Worm (Caenorhabditis elegans) whole organism, L3 larva: Measurements from ENCODE around the gene sdz-26.
"Not testable (repeated sequence)": the region's sequence is repeated elsewhere in the genome, so short reads cannot be mapped to it uniquely, and the experiment has no call there.

Experiments used
- R02D3.7 ChIP-seq: fragments of 150-350 bp; optimal IDR thresholded peaks from 2 replicates; lab custom pipeline; 2014; ENCODE audit warnings: missing biosample characterization, missing genetic modification characterization
- ZK546.5 ChIP-seq: sonication (generic microtip); optimal IDR thresholded peaks from 2 replicates; lab custom pipeline; 2017; ENCODE audit warnings: missing biosample characterization, missing genetic modification characterization
- aly-2 ChIP-seq: fragments of 150-350 bp; optimal IDR thresholded peaks from 2 replicates; lab custom pipeline; 2014; ENCODE audit warnings: missing biosample characterization, missing genetic modification characterization
- ama-1 ChIP-seq: fragments of 150-350 bp; optimal IDR thresholded peaks from 2 replicates; lab custom pipeline; 2018
- ceh-16 ChIP-seq: sonication (generic microtip); optimal IDR thresholded peaks from 2 replicates; lab custom pipeline; 2017; ENCODE audit warnings: missing biosample characterization, missing genetic modification characterization
- ceh-28 ChIP-seq: fragments of 150-350 bp; optimal IDR thresholded peaks from 2 replicates; lab custom pipeline; 2014; ENCODE audit warnings: missing biosample characterization, missing genetic modification reagents, missing genetic modification characterization
- daf-12 ChIP-seq: fragments of 150-350 bp; optimal IDR thresholded peaks from 2 replicates; lab custom pipeline; 2014; ENCODE audit warnings: missing biosample characterization, missing genetic modification reagents, missing genetic modification characterization
- egl-27 ChIP-seq: sonication (generic microtip); optimal IDR thresholded peaks from 4 replicates; lab custom pipeline; 2017; ENCODE audit warnings: missing biosample characterization, missing genetic modification reagents, missing genetic modification characterization
- egl-5 ChIP-seq: fragments of 150-350 bp; optimal IDR thresholded peaks from 2 replicates; lab custom pipeline; 2017; ENCODE audit warnings: missing biosample characterization, missing genetic modification reagents, missing genetic modification characterization, inconsistent platforms
- elt-2 ChIP-seq: sonication (generic microtip); optimal IDR thresholded peaks from 2 replicates; lab custom pipeline; 2016; ENCODE audit warnings: missing genetic modification reagents, mild to moderate bottlenecking, missing genetic modification characterization, missing compliant biosample characterization
- elt-3 ChIP-seq, 3 experiments: fragments of 150-350 bp in 1 of 3; sonication (generic microtip) in 2 of 3; optimal IDR thresholded peaks; 2 replicates in 2 of 3; 4 replicates in 1 of 3; lab custom pipeline; 2014 to 2017; ENCODE audit warnings: missing biosample characterization in 3 of 3, missing genetic modification characterization in 3 of 3
- fkh-10 ChIP-seq: sonication (generic microtip); optimal IDR thresholded peaks from 2 replicates; lab custom pipeline; 2017; ENCODE audit warnings: missing biosample characterization, missing genetic modification reagents, missing genetic modification characterization
- fkh-2 ChIP-seq: fragments of 150-350 bp; optimal IDR thresholded peaks from 2 replicates; lab custom pipeline; 2014; ENCODE audit warnings: missing biosample characterization, missing genetic modification reagents, missing genetic modification characterization
- fos-1 ChIP-seq: fragments of 150-350 bp; optimal IDR thresholded peaks from 2 replicates; lab custom pipeline; 2014; ENCODE audit warnings: missing biosample characterization, missing genetic modification characterization
- hmg-11 ChIP-seq: sonication (generic microtip); optimal IDR thresholded peaks from 2 replicates; lab custom pipeline; 2016; ENCODE audit warnings: missing genetic modification characterization, missing compliant biosample characterization
- jun-1 ChIP-seq: fragments of 150-350 bp; optimal IDR thresholded peaks from 2 replicates; lab custom pipeline; 2014; ENCODE audit warnings: missing biosample characterization, missing genetic modification reagents, missing genetic modification characterization
- lin-15B ChIP-seq: fragments of 150-350 bp; optimal IDR thresholded peaks from 2 replicates; lab custom pipeline; 2014; ENCODE audit warnings: missing biosample characterization, missing genetic modification characterization
- lin-39 ChIP-seq: fragments of 150-350 bp; optimal IDR thresholded peaks from 2 replicates; lab custom pipeline; 2018; ENCODE audit warnings: missing biosample characterization, missing genetic modification reagents, missing genetic modification characterization
- lsy-12 ChIP-seq: sonication (generic microtip); optimal IDR thresholded peaks from 2 replicates; lab custom pipeline; 2016; ENCODE audit warnings: mild to moderate bottlenecking, missing genetic modification characterization, missing compliant biosample characterization
- mdl-1 ChIP-seq: fragments of 150-350 bp; optimal IDR thresholded peaks from 2 replicates; lab custom pipeline; 2014; ENCODE audit warnings: missing biosample characterization, missing genetic modification characterization
- mml-1 ChIP-seq: fragments of 150-350 bp; sonication (generic microtip); optimal IDR thresholded peaks from 3 replicates; lab custom pipeline; 2014; ENCODE audit warnings: missing biosample characterization, missing genetic modification characterization
- nfya-1 ChIP-seq: sonication (generic microtip); optimal IDR thresholded peaks from 2 replicates; lab custom pipeline; 2017; ENCODE audit warnings: missing genetic modification characterization, mild to moderate bottlenecking, missing compliant biosample characterization, antibody characterized with exemption, moderate library complexity; ENCODE audit not compliant: insufficient read depth
- nhr-11 ChIP-seq: fragments of 150-350 bp; optimal IDR thresholded peaks from 2 replicates; lab custom pipeline; 2014; ENCODE audit warnings: missing biosample characterization, missing genetic modification characterization
- nhr-12 ChIP-seq: fragments of 150-350 bp; optimal IDR thresholded peaks from 2 replicates; lab custom pipeline; 2014; ENCODE audit warnings: missing biosample characterization, missing genetic modification characterization
- nhr-23 ChIP-seq: fragments of 150-350 bp; optimal IDR thresholded peaks from 2 replicates; lab custom pipeline; 2014; ENCODE audit warnings: missing biosample characterization, missing genetic modification reagents, missing genetic modification characterization
- nhr-25 ChIP-seq: sonication (generic microtip); optimal IDR thresholded peaks from 2 replicates; lab custom pipeline; 2017; ENCODE audit warnings: missing biosample characterization, missing genetic modification characterization
- nhr-43 ChIP-seq: sonication (generic microtip); optimal IDR thresholded peaks from 2 replicates; lab custom pipeline; 2016; ENCODE audit warnings: mild to moderate bottlenecking, missing genetic modification characterization, missing compliant biosample characterization; ENCODE audit not compliant: poor library complexity, severe bottlenecking
- nhr-67 ChIP-seq: fragments of 150-350 bp; optimal IDR thresholded peaks from 2 replicates; lab custom pipeline; 2014; ENCODE audit warnings: missing biosample characterization, missing genetic modification characterization
- nhr-76 ChIP-seq: fragments of 150-350 bp; sonication (generic microtip); optimal IDR thresholded peaks from 5 replicates; lab custom pipeline; 2014; ENCODE audit warnings: missing biosample characterization, missing genetic modification characterization
- nhr-77 ChIP-seq: fragments of 150-350 bp; optimal IDR thresholded peaks from 2 replicates; lab custom pipeline; 2014; ENCODE audit warnings: missing biosample characterization, missing genetic modification characterization
- pha-4 ChIP-seq: fragments of 150-350 bp; optimal IDR thresholded peaks from 2 replicates; lab custom pipeline; 2014; ENCODE audit warnings: missing biosample characterization, missing genetic modification reagents, missing genetic modification characterization
- pqm-1 ChIP-seq: fragments of 150-350 bp; optimal IDR thresholded peaks from 2 replicates; lab custom pipeline; 2017; ENCODE audit warnings: missing biosample characterization, missing genetic modification characterization, inconsistent platforms
- skn-1 ChIP-seq: fragments of 150-350 bp; optimal IDR thresholded peaks from 2 replicates; lab custom pipeline; 2014; ENCODE audit warnings: missing biosample characterization, missing genetic modification characterization
- snpc-4 ChIP-seq: fragments of 150-350 bp; optimal IDR thresholded peaks from 2 replicates; lab custom pipeline; 2014; ENCODE audit warnings: missing biosample characterization, missing genetic modification characterization
- tbx-2 ChIP-seq: sonication (generic microtip); optimal IDR thresholded peaks from 2 replicates; lab custom pipeline; 2016; ENCODE audit warnings: mild to moderate bottlenecking, missing genetic modification characterization, missing compliant biosample characterization
- unc-62 ChIP-seq: fragments of 150-350 bp; sonication (generic microtip); optimal IDR thresholded peaks from 4 replicates; lab custom pipeline; 2014; ENCODE audit warnings: missing biosample characterization, missing genetic modification reagents, missing genetic modification characterization
- zag-1 ChIP-seq: fragments of 150-350 bp; optimal IDR thresholded peaks from 2 replicates; lab custom pipeline; 2014; ENCODE audit warnings: missing biosample characterization, missing genetic modification characterization
- ztf-11 ChIP-seq: fragments of 150-350 bp; optimal IDR thresholded peaks from 2 replicates; lab custom pipeline; 2014; ENCODE audit warnings: missing biosample characterization, missing genetic modification characterization
- ztf-4 ChIP-seq: fragments of 150-350 bp; optimal IDR thresholded peaks from 2 replicates; lab custom pipeline; 2014; ENCODE audit warnings: missing biosample characterization, missing genetic modification characterization

Gene sdz-26

DNA sequence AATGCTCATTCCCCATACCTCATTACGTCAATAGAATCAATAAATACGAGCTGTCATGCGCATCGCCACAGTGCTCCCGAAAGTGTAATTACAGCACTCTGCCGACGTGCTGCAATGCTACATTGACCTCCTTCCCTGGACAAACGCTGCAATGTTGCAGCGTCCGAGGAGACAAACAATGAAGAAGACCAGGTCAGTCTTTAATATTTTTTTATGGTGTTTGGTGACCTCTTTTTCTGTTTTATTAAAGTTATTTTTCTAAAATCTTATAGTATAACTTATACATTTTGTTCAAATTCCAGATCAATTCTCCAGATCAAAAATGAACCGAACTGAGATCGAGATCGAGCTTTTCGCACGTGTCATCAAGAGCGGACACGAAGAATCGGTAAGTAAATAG, at the start of gene sdz-26:
sdz-26 (plus strand) TSS at position 301 of the 400 bp plus-strand sequence.
- no peak for TF ChIP-seq ama-1 (lab: Kevin White, UChicago)
- TF ChIP-seq mdl-1 (tag; lab: Kevin White, UChicago), result no peak
- TF ChIP-seq fos-1 (tag; lab: Kevin White, UChicago), result no peak
- TF ChIP-seq aly-2 (tag; lab: Kevin White, UChicago), result no peak
- no peak for TF ChIP-seq unc-62 (GFP tag; lab: Kevin White, UChicago)
- no peak for TF ChIP-seq nhr-23 (tag; lab: Kevin White, UChicago)
- no peak for TF ChIP-seq tbx-2
- TF ChIP-seq ztf-11 (tag; lab: Kevin White, UChicago), result no peak
- no peak for TF ChIP-seq mml-1 (tag; lab: Kevin White, UChicago)
- TF ChIP-seq snpc-4, result no peak
- no peak for TF ChIP-seq nhr-76 (tag; lab: Kevin White, UChicago)
- TF ChIP-seq egl-5, result no peak
- no peak for TF ChIP-seq lin-39 (tag; lab: Kevin White, UChicago)
- no peak for TF ChIP-seq nhr-67 (tag; lab: Kevin White, UChicago)
- no peak for TF ChIP-seq skn-1 (tag; lab: Kevin White, UChicago)
- no peak for TF ChIP-seq nfya-1 (tag; lab: Kevin White, UChicago)
- TF ChIP-seq nhr-25 (tag; lab: Kevin White, UChicago), result no peak
- TF ChIP-seq jun-1 (tag; lab: Kevin White, UChicago), result no peak
- TF ChIP-seq elt-3 (tag; optimal IDR thresholded peaks at IDR 0.05; lab: Kevin White, UChicago), result no peak

DNA sequence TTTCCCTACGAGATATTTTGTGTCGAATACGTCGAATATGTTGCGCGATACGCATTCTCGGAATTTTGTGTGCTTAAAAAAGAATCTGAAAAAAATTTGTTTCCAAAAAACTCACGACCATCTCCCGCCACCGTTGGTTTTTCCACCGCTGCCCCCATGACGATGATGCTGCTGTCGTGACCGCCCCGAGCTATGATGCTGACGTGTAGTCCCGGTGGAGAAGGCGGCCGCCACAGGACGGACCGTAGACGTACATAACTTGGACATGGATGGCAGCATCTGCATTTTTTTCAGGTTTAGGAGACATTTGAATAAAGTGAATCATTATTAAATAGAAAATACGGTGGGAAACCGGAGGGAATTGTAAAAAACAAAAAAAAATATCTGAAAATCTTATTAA, 37.4 kb upstream of the sdz-26 start, which contains the start of gene ddl-3:
ddl-3 (minus strand) TSS at position 289 of the 400 bp plus-strand sequence.
- TF ChIP-seq ZK546.5, mdl-1, fkh-2 (tag; lab: Kevin White, UChicago): not testable (repeated sequence)

DNA sequence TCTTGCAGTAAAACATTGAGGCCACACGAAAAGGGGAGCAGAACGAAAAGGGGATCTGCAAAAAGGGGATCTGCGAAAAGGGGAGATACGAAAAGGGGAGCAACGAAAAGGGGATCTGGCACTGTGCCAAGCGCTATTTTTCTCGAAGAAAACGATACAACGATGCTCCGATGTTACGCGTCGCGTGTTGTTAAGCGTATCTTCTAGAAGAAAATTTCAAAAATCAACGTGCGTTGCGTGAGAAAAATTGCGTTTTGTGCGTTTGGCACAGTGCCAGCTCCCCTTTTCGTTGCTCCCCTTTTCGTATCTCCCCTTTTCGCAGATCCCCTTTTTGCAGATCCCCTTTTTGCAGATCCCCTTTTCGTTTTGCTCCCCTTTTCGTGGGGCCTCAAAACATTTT, 35.3 kb upstream of the sdz-26 start, which contains the start of gene Y54G11A.9:
Y54G11A.9 (minus strand) TSS at position 196 of the 400 bp plus-strand sequence.
- TF ChIP-seq jun-1, nfya-1, daf-12 (tag; lab: Kevin White, UChicago): not testable (repeated sequence)
- TF ChIP-seq, all 47 proteins: peak for 0; not testable (repeated sequence) for 47

DNA sequence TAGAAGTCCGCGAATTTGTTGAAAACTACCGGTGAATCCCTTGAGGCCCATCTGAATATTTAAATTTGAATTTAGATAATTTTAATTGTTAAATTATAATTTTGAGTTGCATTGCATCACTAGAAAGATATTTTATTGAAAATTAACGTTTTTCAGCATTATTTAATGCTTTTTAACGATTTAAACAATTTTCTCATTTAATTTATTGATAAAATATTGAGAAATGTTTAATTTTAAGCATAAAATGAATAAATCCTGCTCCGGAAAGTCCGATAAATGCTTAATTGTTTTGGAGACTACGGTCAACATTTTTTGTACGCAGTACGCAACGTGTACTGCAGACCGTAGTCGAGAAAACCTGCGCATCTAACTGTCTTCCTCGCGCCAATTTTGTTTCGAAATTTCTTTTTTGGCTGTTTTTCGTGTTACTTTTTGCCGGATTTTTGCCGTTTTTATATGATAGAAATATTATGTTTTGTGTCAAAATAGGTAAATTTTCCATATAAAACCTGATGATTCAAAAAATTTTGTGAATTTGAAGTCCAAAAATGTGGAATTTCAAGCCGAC, 32.1 kb upstream of the sdz-26 start, which contains the start of the genes Y54G11A.17, lin-7 and elof-1:
Y54G11A.17 (minus strand) TSS at position 51 of the 568 bp plus-strand sequence.
lin-7 (minus strand) TSS at position 51 of the 568 bp plus-strand sequence.
elof-1 (plus strand) TSS at position 383 of the 568 bp plus-strand sequence.
- peak; percentile 92 for TF ChIP-seq lin-15B (tag; lab: Kevin White, UChicago)
- peak; percentile 91 for TF ChIP-seq snpc-4
- peak; percentile 21 for TF ChIP-seq nhr-67 (tag; lab: Kevin White, UChicago)
- TF ChIP-seq R02D3.7, result peak; percentile 32
- TF ChIP-seq hmg-11 (tag; lab: Kevin White, UChicago), result peak; percentile 92
- peak; percentile 95 for TF ChIP-seq pha-4 (tag; lab: Kevin White, UChicago)
- TF ChIP-seq lin-39 (tag; lab: Kevin White, UChicago), result peak; percentile 98
- TF ChIP-seq nhr-43, result peak; percentile 51
- peak; percentile 77 for TF ChIP-seq skn-1 (tag; lab: Kevin White, UChicago)
- TF ChIP-seq nhr-76 (tag; lab: Kevin White, UChicago), result peak; percentile 9
- TF ChIP-seq fkh-10 (GFP tag; lab: Kevin White, UChicago), result peak; percentile 63
- TF ChIP-seq egl-5, result peak; percentile 97
- no peak for TF ChIP-seq nhr-12 (tag; lab: Kevin White, UChicago)
- peak; percentile 81 for TF ChIP-seq nhr-25 (tag; lab: Kevin White, UChicago)
- TF ChIP-seq mml-1 (tag; lab: Kevin White, UChicago), result no peak
- TF ChIP-seq nfya-1 (tag; lab: Kevin White, UChicago), result peak; percentile 99
- peak; percentile 23 for TF ChIP-seq tbx-2
- no peak for TF ChIP-seq nhr-11
- TF ChIP-seq ceh-28 (tag; lab: Kevin White, UChicago), result peak; percentile 31
- no peak for TF ChIP-seq ceh-16 (tag; lab: Kevin White, UChicago)
- peak; percentile 85 for TF ChIP-seq ZK546.5 (tag; lab: Kevin White, UChicago)
- TF ChIP-seq jun-1 (tag; lab: Kevin White, UChicago), result peak; percentile 68
- no peak for TF ChIP-seq ztf-4 (tag; lab: Kevin White, UChicago)
- TF ChIP-seq ama-1 (lab: Kevin White, UChicago), result peak; percentile 92
- TF ChIP-seq elt-2 (tag; lab: Kevin White, UChicago), result peak; percentile 46
- peak; percentile 55 for TF ChIP-seq nhr-77 (tag; lab: Kevin White, UChicago)
- peak; percentile 78 for TF ChIP-seq lsy-12 (tag; lab: Kevin White, UChicago)
- no peak for TF ChIP-seq zag-1 (tag; lab: Kevin White, UChicago)
- no peak for TF ChIP-seq egl-27 (tag; lab: Kevin White, UChicago)
- TF ChIP-seq nhr-23 (tag; lab: Kevin White, UChicago), result peak; percentile 88
- TF ChIP-seq pqm-1 (tag; lab: Kevin White, UChicago), result peak; percentile 80
